Fruit fly (Drosophila melanogaster): ENCODE measurements around the gene rg.

Gene rg

dm6 chrX:5045158-5045557 lies 40.4 kb upstream of the rg start (continued):
- TF ChIP-seq Sox15 (GFP tag; optimal IDR thresholded peaks at IDR 0.05), result peak; percentile 26
- TF ChIP-seq dac (GFP tag; optimal IDR thresholded peaks at IDR 0.05), result no peak
- TF ChIP-seq Hr38 (GFP tag; optimal IDR thresholded peaks at IDR 0.05), result no peak
- TF ChIP-seq CG10631 (GFP tag; optimal IDR thresholded peaks at IDR 0.05), result peak; percentile 86
- TF ChIP-seq net (GFP tag; optimal IDR thresholded peaks at IDR 0.05), result peak; percentile 67
- peak; percentile 61 for TF ChIP-seq CG8632 (GFP tag; optimal IDR thresholded peaks at IDR 0.05)
- peak; percentile 48 for TF ChIP-seq CG4318 (GFP tag; optimal IDR thresholded peaks at IDR 0.05)
- TF ChIP-seq Lpt (GFP tag; optimal IDR thresholded peaks at IDR 0.05), result peak; percentile 67
- peak; percentile 27; the same call in 1 of the 2 replicates for TF ChIP-seq Gug (GFP tag; IDR thresholded peaks at IDR 0.05)
- TF ChIP-seq Smox (GFP tag; optimal IDR thresholded peaks at IDR 0.05), result peak; percentile 89
- no peak for TF ChIP-seq CG16779 (tag; optimal IDR thresholded peaks at IDR 0.05)
- TF ChIP-seq salr (GFP tag; optimal IDR thresholded peaks at IDR 0.05), result peak; percentile 63 to 88
- TF ChIP-seq dsx (GFP tag; optimal IDR thresholded peaks at IDR 0.05; ENCODE audit: poor library complexity, severe bottlenecking), result peak; percentile 1
- TF ChIP-seq topi (GFP tag; optimal IDR thresholded peaks at IDR 0.05), result peak; percentile 91
- TF ChIP-seq CG31627 (GFP tag; optimal IDR thresholded peaks at IDR 0.05), result peak; percentile 83
- peak; percentile 59 for TF ChIP-seq CG15336 (GFP tag; IDR thresholded peaks at IDR 0.05)
- TF ChIP-seq Blimp-1 (GFP tag; optimal IDR thresholded peaks at IDR 0.05), result peak; percentile 28
- no peak for TF ChIP-seq CG9139 (GFP tag; optimal IDR thresholded peaks at IDR 0.05)

- TF ChIP-seq Gug (GFP tag; IDR thresholded peaks at IDR 0.05) (peak; percentile 85), CG7368 (GFP tag; optimal IDR thresholded peaks at IDR 0.05) (peak; percentile 87), fd59A (GFP tag; optimal IDR thresholded peaks at IDR 0.05) (peak; percentile 84), lz (GFP tag; optimal IDR thresholded peaks at IDR 0.05) (peak; percentile 93), acj6 (GFP tag; optimal IDR thresholded peaks at IDR 0.05) (peak; percentile 91), Ets21C (GFP tag; optimal IDR thresholded peaks at IDR 0.05) (peak; percentile 84), Hr39 (GFP tag; optimal IDR thresholded peaks at IDR 0.05) (peak; percentile 88), spab (GFP tag; optimal IDR thresholded peaks at IDR 0.05) (peak; percentile 83), Sox102F (GFP tag; optimal IDR thresholded peaks at IDR 0.05) (peak; percentile 92), OdsH (GFP tag; optimal IDR thresholded peaks at IDR 0.05) (peak; percentile 92), esn (GFP tag; optimal IDR thresholded peaks at IDR 0.05) (peak; percentile 95), Eip75B (GFP tag; optimal IDR thresholded peaks at IDR 0.05) (peak; percentile 91), CG6792 (GFP tag; optimal IDR thresholded peaks at IDR 0.05) (peak; percentile 92), CG10631 (GFP tag; optimal IDR thresholded peaks at IDR 0.05) (peak; percentile 87), CG1621 (tag; optimal IDR thresholded peaks at IDR 0.05) (peak; percentile 71), svp (GFP tag) (peak; percentile 96), Hr4 (GFP tag; optimal IDR thresholded peaks at IDR 0.05) (peak; percentile 87), achi (GFP tag; optimal IDR thresholded peaks at IDR 0.05) (peak; percentile 91), Ets96B (tag; optimal IDR thresholded peaks at IDR 0.05) (peak; percentile 86), CG6808 (GFP tag; optimal IDR thresholded peaks at IDR 0.05) (peak; percentile 87), Blimp-1 (GFP tag; optimal IDR thresholded peaks at IDR 0.05) (peak; percentile 89), CG11762 (GFP tag; optimal IDR thresholded peaks at IDR 0.05; ENCODE audit: insufficient read depth) (peak; percentile 89), fd85E (GFP tag; optimal IDR thresholded peaks at IDR 0.05) (peak; percentile 58), Met (GFP tag; optimal IDR thresholded peaks at IDR 0.05) (peak; percentile 95), CG11902 (GFP tag; optimal IDR thresholded peaks at IDR 0.05) (peak; percentile 79), salr (GFP tag; optimal IDR thresholded peaks at IDR 0.05) (peak; percentile 43 to 81), Eip93F (GFP tag; optimal IDR thresholded peaks at IDR 0.05) (peak; percentile 85), Eip78C (GFP tag) (peak; percentile 97), Sox15 (GFP tag; optimal IDR thresholded peaks at IDR 0.05) (peak; percentile 77), pdm3 (GFP tag; optimal IDR thresholded peaks at IDR 0.05) (peak; percentile 91), CG4318 (GFP tag; optimal IDR thresholded peaks at IDR 0.05) (peak; percentile 77), ss (GFP tag; optimal IDR thresholded peaks at IDR 0.05) (peak; percentile 82 to 90), Smox (GFP tag; optimal IDR thresholded peaks at IDR 0.05) (peak; percentile 93), dsx (GFP tag; optimal IDR thresholded peaks at IDR 0.05; ENCODE audit: poor library complexity, severe bottlenecking) (peak; percentile 82), CG9139 (GFP tag; optimal IDR thresholded peaks at IDR 0.05) (peak; percentile 78), dac (GFP tag; optimal IDR thresholded peaks at IDR 0.05) (peak; percentile 63), topi (GFP tag; optimal IDR thresholded peaks at IDR 0.05) (peak; percentile 94), CG32006 (GFP tag; optimal IDR thresholded peaks at IDR 0.05) (peak; percentile 92), CG8632 (GFP tag; optimal IDR thresholded peaks at IDR 0.05) (peak; percentile 92), CG6163 (GFP tag; IDR thresholded peaks at IDR 0.05) (peak; percentile 91), Sox14 (GFP tag; optimal IDR thresholded peaks at IDR 0.05) (peak; percentile 90)
Measured at dm6 chrX:5046256-5046894, 39.2 kb upstream of the rg start.
